Fruit fly (Drosophila melanogaster): ENCODE data around the gene Hsp70Ba.

dm6 chr3R:12443769-12444168 lies 23.8 kb downstream of the Hsp70Ba start:
- TF ChIP-seq insv (optimal IDR thresholded peaks at IDR 0.05) (no peak), psq (optimal IDR thresholded peaks at IDR 0.05) (no peak), h (optimal IDR thresholded peaks at IDR 0.05) (no peak)
